Fruit fly (Drosophila melanogaster) whole organism, embryonic: Measurements from ENCODE around the gene IFT52.

Experiments used
- Atf3 ChIP-seq: fragments of 200-800 bp; sonication (Bioruptor generic); optimal IDR thresholded peaks from 3 replicates; lab custom pipeline; 2016; ENCODE audit warnings: missing biosample characterization, missing genetic modification characterization
- Bgb ChIP-seq: fragments of 200-800 bp; sonication (Bioruptor generic); IDR thresholded peaks from 2 replicates; pipeline ENCODE4 v1.3.6; 2022; ENCODE audit warnings: missing biosample characterization, missing genetic modification characterization; ENCODE audit not compliant: partially characterized antibody
- CG10565 ChIP-seq: fragments of 200-800 bp; sonication (Bioruptor generic); optimal IDR thresholded peaks from 3 replicates; lab custom pipeline; 2016; ENCODE audit warnings: missing biosample characterization, mild to moderate bottlenecking, missing genetic modification characterization
- CG11398 ChIP-seq: fragments of 200-800 bp; sonication (Bioruptor generic); optimal IDR thresholded peaks from 2 replicates; lab custom pipeline; 2016; ENCODE audit warnings: missing biosample characterization, missing genetic modification characterization
- CG11695 ChIP-seq: fragments of 200-800 bp; sonication (Bioruptor generic); IDR thresholded peaks from 3 replicates; pipeline ENCODE4 v1.3.6; 2022; ENCODE audit warnings: missing biosample characterization, missing genetic modification characterization
- CG11696 ChIP-seq: fragments of 200-800 bp; sonication (Bioruptor generic); IDR thresholded peaks from 2 replicates; pipeline ENCODE4 v1.3.6; 2022; ENCODE audit warnings: missing biosample characterization, missing genetic modification characterization
- CG12236 ChIP-seq: fragments of 200-800 bp; sonication (Bioruptor generic); optimal IDR thresholded peaks from 2 replicates; lab custom pipeline; 2016; ENCODE audit warnings: missing biosample characterization, missing genetic modification characterization
- CG17186 ChIP-seq: fragments of 200-800 bp; sonication (Bioruptor generic); optimal IDR thresholded peaks from 3 replicates; lab custom pipeline; 2017; ENCODE audit warnings: missing biosample characterization, missing genetic modification reagents, missing genetic modification characterization
- CG17328 ChIP-seq: fragments of 200-800 bp; sonication (Bioruptor generic); IDR thresholded peaks from 2 replicates; pipeline ENCODE4 v1.3.6; 2022; ENCODE audit warnings: missing biosample characterization, missing genetic modification characterization
- CG2202 ChIP-seq: fragments of 200-800 bp; sonication (Bioruptor generic); optimal IDR thresholded peaks from 2 replicates; lab custom pipeline; 2018; ENCODE audit warnings: missing biosample characterization, mild to moderate bottlenecking, missing genetic modification characterization
- CG2678 ChIP-seq: fragments of 200-800 bp; sonication (Bioruptor generic); optimal IDR thresholded peaks from 3 replicates; lab custom pipeline; 2019; ENCODE audit warnings: missing biosample characterization, mild to moderate bottlenecking, missing genetic modification characterization, moderate library complexity
- CG2875 ChIP-seq: fragments of 200-800 bp; sonication (Bioruptor generic); optimal IDR thresholded peaks from 2 replicates; lab custom pipeline; 2017; ENCODE audit warnings: missing biosample characterization, mild to moderate bottlenecking, missing genetic modification characterization, missing genetic modification reagents
- CG31224 ChIP-seq: fragments of 200-800 bp; sonication (Bioruptor generic); IDR thresholded peaks from 2 replicates; pipeline ENCODE4 v1.3.6; 2022; ENCODE audit warnings: missing biosample characterization, missing genetic modification characterization
- CG31441 ChIP-seq: fragments of 200-800 bp; sonication (Bioruptor generic); IDR thresholded peaks from 2 replicates; pipeline ENCODE4 v1.3.6; 2022; ENCODE audit warnings: missing biosample characterization, missing genetic modification characterization
- CG3407 ChIP-seq: fragments of 200-800 bp; sonication (Bioruptor generic); optimal IDR thresholded peaks from 2 replicates; lab custom pipeline; 2018; ENCODE audit warnings: missing biosample characterization, mild to moderate bottlenecking, missing genetic modification characterization
- CG5180 ChIP-seq: fragments of 200-800 bp; sonication (Bioruptor generic); optimal IDR thresholded peaks from 3 replicates; lab custom pipeline; 2017; ENCODE audit warnings: missing biosample characterization, missing genetic modification characterization, mild to moderate bottlenecking, moderate library complexity, missing genetic modification reagents
- CG6654 ChIP-seq: fragments of 200-800 bp; sonication (Bioruptor generic); optimal IDR thresholded peaks from 2 replicates; lab custom pipeline; 2017; ENCODE audit warnings: missing biosample characterization, mild to moderate bottlenecking, missing genetic modification characterization
- CG7963 ChIP-seq: fragments of 200-800 bp; sonication (Bioruptor generic); IDR thresholded peaks from 3 replicates; pipeline ENCODE4 v1.3.6; 2022; ENCODE audit warnings: missing biosample characterization, missing genetic modification characterization; ENCODE audit not compliant: partially characterized antibody
- CG8388 ChIP-seq: fragments of 200-800 bp; sonication (Bioruptor generic); optimal IDR thresholded peaks from 2 replicates; lab custom pipeline; 2019; ENCODE audit warnings: missing biosample characterization, mild to moderate bottlenecking, missing genetic modification characterization, moderate library complexity
- CG8478 ChIP-seq: fragments of >200 bp; optimal IDR thresholded peaks from 2 replicates; lab custom pipeline; 2018
- Dp ChIP-seq: fragments of 200-800 bp; sonication (Bioruptor generic); optimal IDR thresholded peaks from 2 replicates; lab custom pipeline; 2018; ENCODE audit warnings: missing biosample characterization, mild to moderate bottlenecking, missing genetic modification characterization, moderate library complexity
- Fer1 ChIP-seq: fragments of 200-800 bp; sonication (Bioruptor generic); optimal IDR thresholded peaks from 2 replicates; lab custom pipeline; 2017; ENCODE audit warnings: missing biosample characterization, mild to moderate bottlenecking, missing genetic modification characterization
- Fer3 ChIP-seq: fragments of 200-800 bp; sonication (Bioruptor generic); optimal IDR thresholded peaks from 2 replicates; lab custom pipeline; 2018; ENCODE audit warnings: missing biosample characterization, mild to moderate bottlenecking, missing genetic modification characterization, moderate library complexity
- H2.0 ChIP-seq: fragments of 200-800 bp; sonication (Bioruptor generic); IDR thresholded peaks from 2 replicates; pipeline ENCODE4 v1.3.6; 2022; ENCODE audit warnings: missing biosample characterization, missing genetic modification characterization
- NK7.1 ChIP-seq: fragments of 200-800 bp; sonication (Bioruptor generic); optimal IDR thresholded peaks from 3 replicates; lab custom pipeline; 2016; ENCODE audit warnings: missing biosample characterization, missing genetic modification characterization
- Sry-β ChIP-seq: fragments of 200-800 bp; sonication (Bioruptor generic); optimal IDR thresholded peaks from 2 replicates; lab custom pipeline; 2018; ENCODE audit warnings: missing biosample characterization, mild to moderate bottlenecking, missing genetic modification characterization, moderate library complexity
- TFAM ChIP-seq: fragments of 200-800 bp; sonication (Bioruptor generic); optimal IDR thresholded peaks from 2 replicates; lab custom pipeline; 2017; ENCODE audit warnings: missing biosample characterization, missing genetic modification characterization, inconsistent platforms
- Xbp1 ChIP-seq: fragments of 200-800 bp; sonication (Bioruptor generic); optimal IDR thresholded peaks from 3 replicates; lab custom pipeline; 2016; ENCODE audit warnings: missing biosample characterization, mild to moderate bottlenecking, missing genetic modification characterization
- ase ChIP-seq: fragments of 200-800 bp; sonication (Bioruptor generic); IDR thresholded peaks from 3 replicates; pipeline ENCODE4 v1.3.6; 2022; ENCODE audit warnings: missing biosample characterization, missing genetic modification characterization
- dan ChIP-seq: fragments of 200-800 bp; sonication (Bioruptor generic); IDR thresholded peaks from 2 replicates; pipeline ENCODE4 v1.3.6; 2022; ENCODE audit warnings: missing biosample characterization, missing genetic modification characterization
- danr ChIP-seq: fragments of 200-800 bp; sonication (Bioruptor generic); IDR thresholded peaks from 2 replicates; pipeline ENCODE4 v1.3.6; 2022; ENCODE audit warnings: missing biosample characterization, missing genetic modification characterization
- dati ChIP-seq: fragments of 200-800 bp; sonication (Bioruptor generic); IDR thresholded peaks from 2 replicates; pipeline ENCODE4 v1.3.6; 2022; ENCODE audit warnings: missing biosample characterization, missing genetic modification characterization
- en ChIP-seq: fragments of 200-800 bp; sonication (Bioruptor generic); optimal IDR thresholded peaks from 2 replicates; lab custom pipeline; 2016; ENCODE audit warnings: missing biosample characterization, missing genetic modification characterization
- fd102C ChIP-seq: fragments of 200-800 bp; sonication (Bioruptor generic); optimal IDR thresholded peaks from 2 replicates; lab custom pipeline; 2018; ENCODE audit warnings: missing biosample characterization, mild to moderate bottlenecking, missing genetic modification characterization, moderate library complexity
- grau ChIP-seq: fragments of 200-800 bp; optimal IDR thresholded peaks from 3 replicates; lab custom pipeline; 2019; ENCODE audit warnings: missing biosample characterization, mild to moderate bottlenecking, missing genetic modification characterization, moderate library complexity
- hb ChIP-seq: fragments of 200-800 bp; sonication (Bioruptor generic); IDR thresholded peaks from 3 replicates; pipeline ENCODE4 v1.3.6; 2022; ENCODE audit warnings: missing biosample characterization, missing genetic modification characterization; ENCODE audit not compliant: partially characterized antibody
- klu ChIP-seq: fragments of 200-800 bp; sonication (Bioruptor generic); IDR thresholded peaks from 2 replicates; pipeline ENCODE4 v1.3.6; 2022; ENCODE audit warnings: missing biosample characterization, missing genetic modification characterization
- maf-S ChIP-seq: fragments of 200-800 bp; sonication (Bioruptor generic); optimal IDR thresholded peaks from 2 replicates; lab custom pipeline; 2016; ENCODE audit warnings: missing biosample characterization, missing genetic modification characterization
- mirr ChIP-seq: fragments of 200-800 bp; sonication (Bioruptor generic); optimal IDR thresholded peaks from 3 replicates; lab custom pipeline; 2018; ENCODE audit warnings: missing biosample characterization, mild to moderate bottlenecking, missing genetic modification characterization
- nmo ChIP-seq: fragments of 200-800 bp; sonication (Bioruptor generic); optimal IDR thresholded peaks from 2 replicates; lab custom pipeline; 2018; ENCODE audit warnings: missing biosample characterization, mild to moderate bottlenecking, missing genetic modification characterization, moderate library complexity
- phol ChIP-seq: fragments of 200-800 bp; sonication (Bioruptor generic); optimal IDR thresholded peaks from 3 replicates; lab custom pipeline; 2018; ENCODE audit warnings: missing biosample characterization, mild to moderate bottlenecking, missing genetic modification characterization, moderate library complexity
- psq ChIP-seq: fragments of 200-800 bp; sonication (Bioruptor generic); optimal IDR thresholded peaks from 2 replicates; lab custom pipeline; 2017; ENCODE audit warnings: missing biosample characterization, missing genetic modification characterization
- pzg ChIP-seq: fragments of 200-800 bp; sonication (Bioruptor generic); optimal IDR thresholded peaks from 3 replicates; lab custom pipeline; 2018; ENCODE audit warnings: missing biosample characterization, mild to moderate bottlenecking, missing genetic modification characterization, moderate library complexity
- sens-2 ChIP-seq: fragments of 200-800 bp; sonication (Bioruptor generic); IDR thresholded peaks from 2 replicates; pipeline ENCODE4 v1.3.6; 2022; ENCODE audit warnings: missing biosample characterization, missing genetic modification characterization
- sisA ChIP-seq: fragments of 200-800 bp; sonication (Bioruptor generic); IDR thresholded peaks from 2 replicates; pipeline ENCODE4 v1.3.6; 2022; ENCODE audit warnings: missing biosample characterization, missing genetic modification characterization
- sr ChIP-seq: fragments of 200-800 bp; sonication (Bioruptor generic); IDR thresholded peaks from 3 replicates; pipeline ENCODE4 v1.3.6; 2022; ENCODE audit warnings: missing biosample characterization, missing genetic modification characterization
- tio ChIP-seq: fragments of 200-800 bp; sonication (Bioruptor generic); optimal IDR thresholded peaks from 2 replicates; lab custom pipeline; 2017; ENCODE audit warnings: missing biosample characterization, missing genetic modification characterization, inconsistent platforms
- toy ChIP-seq: fragments of 200-800 bp; sonication (Bioruptor generic); IDR thresholded peaks from 2 replicates; pipeline ENCODE4 v1.3.6; 2022; ENCODE audit warnings: missing biosample characterization, missing genetic modification characterization
- trh ChIP-seq: fragments of 200-800 bp; sonication (Bioruptor generic); optimal IDR thresholded peaks from 2 replicates; lab custom pipeline; 2016; ENCODE audit warnings: missing biosample characterization, missing genetic modification characterization
- tup ChIP-seq: fragments of 200-800 bp; sonication (Bioruptor generic); optimal IDR thresholded peaks from 2 replicates; lab custom pipeline; 2016; ENCODE audit warnings: missing biosample characterization, mild to moderate bottlenecking, missing genetic modification characterization, moderate library complexity
- unc-4 ChIP-seq: fragments of 200-800 bp; sonication (Bioruptor generic); IDR thresholded peaks from 2 replicates; pipeline ENCODE4 v1.3.6; 2022; ENCODE audit warnings: missing biosample characterization, missing genetic modification characterization; ENCODE audit not compliant: partially characterized antibody

Gene IFT52

DNA sequence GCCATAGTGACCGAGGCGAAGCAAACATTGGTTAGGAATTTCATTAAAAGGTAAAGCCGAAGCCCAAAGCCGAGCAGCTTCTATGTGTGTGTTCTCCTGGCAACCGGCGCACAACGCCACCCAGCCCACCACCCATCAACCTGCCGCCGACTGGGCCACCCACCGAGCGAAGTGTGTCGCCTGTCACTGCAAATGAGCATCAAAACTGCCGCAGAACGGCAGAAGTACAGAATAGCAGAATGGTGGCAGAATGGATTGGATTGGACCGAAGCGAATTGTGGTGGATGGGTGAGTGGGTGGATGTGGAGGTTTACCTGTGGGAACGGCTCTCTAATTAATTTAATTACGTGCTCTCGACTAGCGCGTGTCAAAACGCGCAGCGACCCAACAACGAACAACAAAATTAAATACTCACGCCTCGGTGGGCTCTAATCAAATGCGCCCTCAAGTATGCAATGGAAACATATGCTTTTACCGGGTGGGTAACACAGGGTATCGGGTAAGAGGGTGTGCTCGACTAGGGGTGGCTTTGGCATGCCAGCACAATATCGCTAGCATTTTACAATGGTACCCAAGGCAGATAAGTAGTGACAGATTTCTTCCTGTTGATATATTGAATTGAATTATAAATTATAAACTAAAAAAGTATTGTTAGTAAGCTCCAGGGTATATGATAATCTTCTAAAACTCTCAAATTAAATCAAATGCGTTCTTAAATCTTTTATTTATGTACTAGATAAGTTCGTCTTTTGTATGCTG lies 17.5 kb downstream of the IFT52 start (continued):
- TF ChIP-seq CG17328 (GFP tag; lab: Robert Waterston, UW): no peak
- TF ChIP-seq sisA: no peak
- no peak for TF ChIP-seq CG2202
- no peak for TF ChIP-seq Bgb (GFP tag; lab: Robert Waterston, UW)
- TF ChIP-seq sr (GFP tag; lab: Robert Waterston, UW): no peak
- TF ChIP-seq CG31441: no peak
- no peak for TF ChIP-seq sens-2 (GFP tag; lab: Robert Waterston, UW)
- no peak for TF ChIP-seq nmo (GFP tag; lab: Kevin White, UChicago)
- no peak for TF ChIP-seq grau (tag; lab: Kevin White, UChicago)
- TF ChIP-seq CG7963 (GFP tag; lab: Robert Waterston, UW): 0 out of 3 replicates have a peak, but pooled peaks have one; percentile 40
- TF ChIP-seq trh (GFP tag; lab: Kevin White, UChicago): no peak
- TF ChIP-seq Fer1 (GFP tag; lab: Kevin White, UChicago): no peak
- peak; percentile 3 for TF ChIP-seq Xbp1 (GFP tag; lab: Kevin White, UChicago)
- no peak for TF ChIP-seq Sry-β (GFP tag; lab: Kevin White, UChicago)
- TF ChIP-seq dati: no peak
- no peak for TF ChIP-seq fd102C (GFP tag; lab: Kevin White, UChicago)
- TF ChIP-seq Fer3: no peak
- TF ChIP-seq CG17186 (GFP tag; lab: Kevin White, UChicago): no peak
- peak; percentile 23 for TF ChIP-seq CG2875
- TF ChIP-seq Atf3 (GFP tag; lab: Kevin White, UChicago): no peak
- TF ChIP-seq CG8388 (GFP tag; lab: Kevin White, UChicago): peak; percentile 47
- no peak for TF ChIP-seq ase (GFP tag; lab: Robert Waterston, UW)
- no peak for TF ChIP-seq NK7.1
- no peak for TF ChIP-seq Dp (GFP tag; lab: Kevin White, UChicago)
- TF ChIP-seq toy (GFP tag; lab: Robert Waterston, UW): no peak
- no peak for TF ChIP-seq TFAM (GFP tag; lab: Kevin White, UChicago)
- no peak for TF ChIP-seq CG2678 (tag; lab: Kevin White, UChicago)
- TF ChIP-seq CG8478 (lab: Kevin White, UChicago): no peak
- no peak for TF ChIP-seq CG11696 (GFP tag; lab: Robert Waterston, UW)
- TF ChIP-seq CG3407 (GFP tag; lab: Kevin White, UChicago): peak; percentile 16
- TF ChIP-seq pzg: no peak
- TF ChIP-seq H2.0: no peak
- TF ChIP-seq CG10565 (GFP tag; lab: Kevin White, UChicago): no peak
- TF ChIP-seq CG5180: no peak
- peak; percentile 25 for TF ChIP-seq tio
- no peak for TF ChIP-seq CG11695 (GFP tag; lab: Robert Waterston, UW)
- TF ChIP-seq en (GFP tag; lab: Kevin White, UChicago): no peak
- no peak for TF ChIP-seq maf-S (GFP tag; lab: Kevin White, UChicago)
- TF ChIP-seq mirr (GFP tag; lab: Kevin White, UChicago): no peak
- no peak for TF ChIP-seq unc-4 (GFP tag; lab: Robert Waterston, UW)
- no peak for TF ChIP-seq CG11398
- no peak for TF ChIP-seq tup
- no peak for TF ChIP-seq danr
- TF ChIP-seq klu (GFP tag; lab: Robert Waterston, UW): no peak
- TF ChIP-seq CG6654 (GFP tag; lab: Kevin White, UChicago): no peak
- no peak for TF ChIP-seq psq (GFP tag; lab: Kevin White, UChicago)
- TF ChIP-seq phol (tag; lab: Kevin White, UChicago): peak; percentile 34
- TF ChIP-seq CG31224 (GFP tag; lab: Robert Waterston, UW): no peak
- TF ChIP-seq hb (GFP tag; lab: Robert Waterston, UW): no peak
- TF ChIP-seq dan (GFP tag; lab: Robert Waterston, UW): no peak
- TF ChIP-seq CG12236 (GFP tag; lab: Kevin White, UChicago): no peak
